Worm (Caenorhabditis elegans) whole organism, L3 larva: Measurements from ENCODE around the gene plpp-1.2.
A peak's percentile ranks its signal among the peaks of the same experiment; 100 is the strongest.

ENCODE experiments used
- R02D3.7 ChIP-seq: fragments of 150-350 bp; optimal IDR thresholded peaks from 2 replicates; lab custom pipeline; 2014; ENCODE audit warnings: missing biosample characterization, missing genetic modification characterization
- ZK546.5 ChIP-seq: sonication (generic microtip); optimal IDR thresholded peaks from 2 replicates; lab custom pipeline; 2017; ENCODE audit warnings: missing biosample characterization, missing genetic modification characterization
- aly-2 ChIP-seq: fragments of 150-350 bp; optimal IDR thresholded peaks from 2 replicates; lab custom pipeline; 2014; ENCODE audit warnings: missing biosample characterization, missing genetic modification characterization
- ama-1 ChIP-seq: fragments of 150-350 bp; optimal IDR thresholded peaks from 2 replicates; lab custom pipeline; 2018
- ceh-16 ChIP-seq: sonication (generic microtip); optimal IDR thresholded peaks from 2 replicates; lab custom pipeline; 2017; ENCODE audit warnings: missing biosample characterization, missing genetic modification characterization
- ceh-28 ChIP-seq: fragments of 150-350 bp; optimal IDR thresholded peaks from 2 replicates; lab custom pipeline; 2014; ENCODE audit warnings: missing biosample characterization, missing genetic modification reagents, missing genetic modification characterization
- ceh-82 ChIP-seq: fragments of 150-350 bp; optimal IDR thresholded peaks from 2 replicates; lab custom pipeline; 2014; ENCODE audit warnings: missing biosample characterization, missing genetic modification characterization
- daf-12 ChIP-seq: fragments of 150-350 bp; optimal IDR thresholded peaks from 2 replicates; lab custom pipeline; 2014; ENCODE audit warnings: missing biosample characterization, missing genetic modification reagents, missing genetic modification characterization
- egl-27 ChIP-seq: sonication (generic microtip); optimal IDR thresholded peaks from 4 replicates; lab custom pipeline; 2017; ENCODE audit warnings: missing biosample characterization, missing genetic modification reagents, missing genetic modification characterization
- egl-5 ChIP-seq: fragments of 150-350 bp; optimal IDR thresholded peaks from 2 replicates; lab custom pipeline; 2017; ENCODE audit warnings: missing biosample characterization, missing genetic modification reagents, missing genetic modification characterization, inconsistent platforms
- eor-1 ChIP-seq, 2 experiments: fragments of 150-350 bp; optimal IDR thresholded peaks; 2 replicates each; lab custom pipeline; 2014 to 2018; ENCODE audit warnings: missing biosample characterization in 2 of 2, missing genetic modification characterization in 2 of 2
- fkh-10 ChIP-seq: sonication (generic microtip); optimal IDR thresholded peaks from 2 replicates; lab custom pipeline; 2017; ENCODE audit warnings: missing biosample characterization, missing genetic modification reagents, missing genetic modification characterization
- fos-1 ChIP-seq: fragments of 150-350 bp; optimal IDR thresholded peaks from 2 replicates; lab custom pipeline; 2014; ENCODE audit warnings: missing biosample characterization, missing genetic modification characterization
- hmg-11 ChIP-seq: sonication (generic microtip); optimal IDR thresholded peaks from 2 replicates; lab custom pipeline; 2016; ENCODE audit warnings: missing genetic modification characterization, missing compliant biosample characterization
- jun-1 ChIP-seq: fragments of 150-350 bp; optimal IDR thresholded peaks from 2 replicates; lab custom pipeline; 2014; ENCODE audit warnings: missing biosample characterization, missing genetic modification reagents, missing genetic modification characterization
- lin-15B ChIP-seq: fragments of 150-350 bp; optimal IDR thresholded peaks from 2 replicates; lab custom pipeline; 2014; ENCODE audit warnings: missing biosample characterization, missing genetic modification characterization
- lin-39 ChIP-seq: fragments of 150-350 bp; optimal IDR thresholded peaks from 2 replicates; lab custom pipeline; 2018; ENCODE audit warnings: missing biosample characterization, missing genetic modification reagents, missing genetic modification characterization
- lsy-12 ChIP-seq: sonication (generic microtip); optimal IDR thresholded peaks from 2 replicates; lab custom pipeline; 2016; ENCODE audit warnings: mild to moderate bottlenecking, missing genetic modification characterization, missing compliant biosample characterization
- mml-1 ChIP-seq: fragments of 150-350 bp; sonication (generic microtip); optimal IDR thresholded peaks from 3 replicates; lab custom pipeline; 2014; ENCODE audit warnings: missing biosample characterization, missing genetic modification characterization
- nfya-1 ChIP-seq: sonication (generic microtip); optimal IDR thresholded peaks from 2 replicates; lab custom pipeline; 2017; ENCODE audit warnings: missing genetic modification characterization, mild to moderate bottlenecking, missing compliant biosample characterization, antibody characterized with exemption, moderate library complexity; ENCODE audit not compliant: insufficient read depth
- nhr-11 ChIP-seq: fragments of 150-350 bp; optimal IDR thresholded peaks from 2 replicates; lab custom pipeline; 2014; ENCODE audit warnings: missing biosample characterization, missing genetic modification characterization
- nhr-12 ChIP-seq: fragments of 150-350 bp; optimal IDR thresholded peaks from 2 replicates; lab custom pipeline; 2014; ENCODE audit warnings: missing biosample characterization, missing genetic modification characterization
- nhr-23 ChIP-seq: fragments of 150-350 bp; optimal IDR thresholded peaks from 2 replicates; lab custom pipeline; 2014; ENCODE audit warnings: missing biosample characterization, missing genetic modification reagents, missing genetic modification characterization
- nhr-25 ChIP-seq: sonication (generic microtip); optimal IDR thresholded peaks from 2 replicates; lab custom pipeline; 2017; ENCODE audit warnings: missing biosample characterization, missing genetic modification characterization
- nhr-43 ChIP-seq: sonication (generic microtip); optimal IDR thresholded peaks from 2 replicates; lab custom pipeline; 2016; ENCODE audit warnings: mild to moderate bottlenecking, missing genetic modification characterization, missing compliant biosample characterization; ENCODE audit not compliant: poor library complexity, severe bottlenecking
- nhr-67 ChIP-seq: fragments of 150-350 bp; optimal IDR thresholded peaks from 2 replicates; lab custom pipeline; 2014; ENCODE audit warnings: missing biosample characterization, missing genetic modification characterization
- nhr-76 ChIP-seq: fragments of 150-350 bp; sonication (generic microtip); optimal IDR thresholded peaks from 5 replicates; lab custom pipeline; 2014; ENCODE audit warnings: missing biosample characterization, missing genetic modification characterization
- nhr-77 ChIP-seq: fragments of 150-350 bp; optimal IDR thresholded peaks from 2 replicates; lab custom pipeline; 2014; ENCODE audit warnings: missing biosample characterization, missing genetic modification characterization
- pha-4 ChIP-seq: fragments of 150-350 bp; optimal IDR thresholded peaks from 2 replicates; lab custom pipeline; 2014; ENCODE audit warnings: missing biosample characterization, missing genetic modification reagents, missing genetic modification characterization
- sea-2 ChIP-seq: fragments of 150-350 bp; sonication (generic microtip); optimal IDR thresholded peaks from 4 replicates; lab custom pipeline; 2014; ENCODE audit warnings: missing biosample characterization, missing genetic modification reagents, missing genetic modification characterization
- snpc-4 ChIP-seq: fragments of 150-350 bp; optimal IDR thresholded peaks from 2 replicates; lab custom pipeline; 2014; ENCODE audit warnings: missing biosample characterization, missing genetic modification characterization
- unc-39 ChIP-seq: sonication (generic microtip); optimal IDR thresholded peaks from 4 replicates; lab custom pipeline; 2017; ENCODE audit warnings: missing biosample characterization, missing genetic modification characterization
- unc-62 ChIP-seq: fragments of 150-350 bp; sonication (generic microtip); optimal IDR thresholded peaks from 4 replicates; lab custom pipeline; 2014; ENCODE audit warnings: missing biosample characterization, missing genetic modification reagents, missing genetic modification characterization
- zag-1 ChIP-seq: fragments of 150-350 bp; optimal IDR thresholded peaks from 2 replicates; lab custom pipeline; 2014; ENCODE audit warnings: missing biosample characterization, missing genetic modification characterization
- ztf-4 ChIP-seq: fragments of 150-350 bp; optimal IDR thresholded peaks from 2 replicates; lab custom pipeline; 2014; ENCODE audit warnings: missing biosample characterization, missing genetic modification characterization

The plpp-1.2 gene

ce11 chrII:6491187-6491586, 5.9 kb downstream of the plpp-1.2 start:
- TF ChIP-seq nhr-67 (tag; lab: Kevin White, UChicago) (no peak), zag-1 (tag; lab: Kevin White, UChicago) (no peak), nhr-77 (tag; lab: Kevin White, UChicago) (no peak), sea-2 (GFP tag; lab: Kevin White, UChicago) (no peak), egl-5 (no peak), unc-62 (no peak), nhr-23 (tag; lab: Kevin White, UChicago) (no peak), nhr-11 (tag; lab: Kevin White, UChicago) (no peak), nfya-1 (no peak), ceh-28 (no peak), lin-15B (tag; lab: Kevin White, UChicago) (no peak), jun-1 (tag; lab: Kevin White, UChicago) (no peak), fkh-10 (GFP tag; lab: Kevin White, UChicago) (no peak), aly-2 (no peak), mml-1 (tag; lab: Kevin White, UChicago) (no peak)

- TF ChIP-seq nhr-23 (tag; lab: Kevin White, UChicago) (no peak), snpc-4 (tag; lab: Kevin White, UChicago) (peak; percentile 97), nfya-1 (peak; percentile 86), lin-15B (tag; lab: Kevin White, UChicago) (peak; percentile 80), lin-39 (tag; lab: Kevin White, UChicago) (peak; percentile 75), sea-2 (GFP tag; lab: Kevin White, UChicago) (peak; percentile 15), fos-1 (tag; lab: Kevin White, UChicago) (no peak), fkh-10 (GFP tag; lab: Kevin White, UChicago) (peak; percentile 54), jun-1 (tag; lab: Kevin White, UChicago) (no peak), ztf-4 (tag; lab: Kevin White, UChicago) (peak; percentile 17), ceh-16 (tag; lab: Kevin White, UChicago) (no peak), hmg-11 (tag; lab: Kevin White, UChicago) (peak; percentile 76), nhr-76 (tag; lab: Kevin White, UChicago) (no peak), lsy-12 (tag; lab: Kevin White, UChicago) (peak; percentile 47), ama-1 (lab: Kevin White, UChicago) (peak; percentile 89), pha-4 (tag; lab: Kevin White, UChicago) (peak; percentile 19)
These were observed 6.7 kb downstream of the plpp-1.2 start, which contains the start of the genes T28D9.11 and T28D9.1 for ce11 chrII:6491817-6492452. Gene T28D9.11 (minus strand): TSS chrII:6491993. Gene T28D9.1 (plus strand): TSS chrII:6492402.

ce11 chrII:6493139-6493538, 7.9 kb downstream of the plpp-1.2 start:
- TF ChIP-seq ZK546.5 (tag; lab: Kevin White, UChicago) (no peak), nhr-77 (tag; lab: Kevin White, UChicago) (no peak), ceh-82 (tag; lab: Kevin White, UChicago) (no peak), fkh-10 (GFP tag; lab: Kevin White, UChicago) (no peak), mml-1 (tag; lab: Kevin White, UChicago) (no peak), nhr-43 (tag; lab: Kevin White, UChicago) (no peak), R02D3.7 (tag; lab: Kevin White, UChicago) (no peak), egl-27 (tag; lab: Kevin White, UChicago) (no peak)

ce11 chrII:6493709-6494326, 8.5 kb downstream of the plpp-1.2 start:
- peak; percentile 35 for TF ChIP-seq ama-1 (lab: Kevin White, UChicago)
- TF ChIP-seq pha-4 (tag; lab: Kevin White, UChicago): no peak
- TF ChIP-seq, all 47 proteins: peak for 1

- no peak for TF ChIP-seq nhr-77 (tag; lab: Kevin White, UChicago)
- no peak for TF ChIP-seq eor-1 (tag; optimal IDR thresholded peaks at IDR 0.05; lab: Kevin White, UChicago)
- TF ChIP-seq ZK546.5 (tag; lab: Kevin White, UChicago): no peak
- TF ChIP-seq unc-39: no peak
- TF ChIP-seq daf-12 (tag; lab: Kevin White, UChicago): no peak
- no peak for TF ChIP-seq sea-2 (GFP tag; lab: Kevin White, UChicago)
- no peak for TF ChIP-seq nhr-67 (tag; lab: Kevin White, UChicago)
- no peak for TF ChIP-seq jun-1 (tag; lab: Kevin White, UChicago)
- TF ChIP-seq fkh-10 (GFP tag; lab: Kevin White, UChicago): no peak
- no peak for TF ChIP-seq lsy-12 (tag; lab: Kevin White, UChicago)
- no peak for TF ChIP-seq nhr-12 (tag; lab: Kevin White, UChicago)
- no peak for TF ChIP-seq lin-39 (tag; lab: Kevin White, UChicago)
- no peak for TF ChIP-seq nhr-43 (tag; lab: Kevin White, UChicago)
- TF ChIP-seq nhr-25 (tag; lab: Kevin White, UChicago): no peak
- TF ChIP-seq nhr-76 (tag; lab: Kevin White, UChicago): no peak
- TF ChIP-seq, all 47 proteins: peak for 0
These were observed 11.2 kb downstream of the plpp-1.2 start for ce11 chrII:6496496-6496895.
